Worm (Caenorhabditis elegans) whole organism, L3 larva: ENCODE results near the gene fbxa-60.

ENCODE experiments used
- ama-1 ChIP-seq: fragments of 150-350 bp; optimal IDR thresholded peaks from 2 replicates; lab custom pipeline; 2018
- ceh-16 ChIP-seq: sonication (generic microtip); optimal IDR thresholded peaks from 2 replicates; lab custom pipeline; 2017; ENCODE audit warnings: missing biosample characterization, missing genetic modification characterization
- fos-1 ChIP-seq: fragments of 150-350 bp; optimal IDR thresholded peaks from 2 replicates; lab custom pipeline; 2014; ENCODE audit warnings: missing biosample characterization, missing genetic modification characterization
- nhr-23 ChIP-seq: fragments of 150-350 bp; optimal IDR thresholded peaks from 2 replicates; lab custom pipeline; 2014; ENCODE audit warnings: missing biosample characterization, missing genetic modification reagents, missing genetic modification characterization
- zag-1 ChIP-seq: fragments of 150-350 bp; optimal IDR thresholded peaks from 2 replicates; lab custom pipeline; 2014; ENCODE audit warnings: missing biosample characterization, missing genetic modification characterization

ce11 chrIII:943426-943927 lies 2.6 kb downstream of the fbxa-60 start, which contains the start of gene fbxa-59:
- TF ChIP-seq zag-1 (tag; lab: Kevin White, UChicago), result no peak
- no peak for TF ChIP-seq nhr-23 (tag; lab: Kevin White, UChicago)
- TF ChIP-seq fos-1 (tag; lab: Kevin White, UChicago), result no peak
- TF ChIP-seq ceh-16 (tag; lab: Kevin White, UChicago), result no peak
- TF ChIP-seq ama-1 (lab: Kevin White, UChicago), result no peak
